Worm (Caenorhabditis elegans): ENCODE data around the gene pir-2.

The pir-2 gene

DNA sequence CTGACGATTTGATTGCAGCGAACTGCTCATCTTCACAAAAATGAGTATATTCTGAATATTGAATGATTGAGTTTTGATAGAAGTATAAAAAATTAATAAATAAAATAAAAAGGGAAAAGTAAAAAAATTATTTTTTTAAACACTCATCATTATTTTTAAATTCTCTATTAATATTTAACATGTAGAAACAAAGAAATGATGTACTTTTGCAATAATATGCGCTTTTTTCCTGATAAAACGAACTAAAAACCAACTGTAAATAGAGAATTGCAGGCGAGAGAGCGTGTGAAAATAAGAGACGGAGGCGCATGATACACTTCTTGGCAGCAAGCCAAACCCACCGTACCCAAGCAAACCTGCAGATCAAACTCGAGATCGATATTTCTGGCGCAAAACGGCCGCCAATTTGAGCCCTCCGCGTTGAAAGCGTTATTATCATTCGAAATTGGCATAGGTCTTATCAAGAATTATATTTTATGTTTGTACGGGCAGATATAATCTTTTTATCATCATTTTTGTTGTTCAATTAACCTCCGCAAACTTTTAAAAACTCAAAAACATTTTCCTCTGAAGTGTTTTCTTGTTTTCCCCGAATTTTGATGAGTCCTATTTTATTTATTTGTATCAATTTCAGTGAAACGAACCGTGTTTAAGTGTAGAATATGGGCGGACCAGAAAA lies 12.7 kb upstream of the pir-2 start, which contains the start of the genes rheb-1 and spk-1 (continued):
- peak; percentile 37 for TF ChIP-seq C04F5.9 (tag; optimal IDR thresholded peaks at IDR 0.05)
- peak; percentile 69; the same call in 1 of the 2 replicates for TF ChIP-seq ceh-88 (GFP tag; IDR thresholded peaks at IDR 0.05)
- TF ChIP-seq nhr-76 (tag; optimal IDR thresholded peaks at IDR 0.05) = no peak
- TF ChIP-seq nhr-20 (tag; optimal IDR thresholded peaks at IDR 0.05) = peak; percentile 93
- no peak for TF ChIP-seq sptf-1 (tag; optimal IDR thresholded peaks at IDR 0.05)
- TF ChIP-seq pag-3 (tag; optimal IDR thresholded peaks at IDR 0.05; ENCODE audit: borderline replicate concordance, insufficient read depth) = no peak
- TF ChIP-seq mdl-1 (tag; optimal IDR thresholded peaks at IDR 0.05) = peak in 1 of 2 experiments; percentile 68

DNA sequence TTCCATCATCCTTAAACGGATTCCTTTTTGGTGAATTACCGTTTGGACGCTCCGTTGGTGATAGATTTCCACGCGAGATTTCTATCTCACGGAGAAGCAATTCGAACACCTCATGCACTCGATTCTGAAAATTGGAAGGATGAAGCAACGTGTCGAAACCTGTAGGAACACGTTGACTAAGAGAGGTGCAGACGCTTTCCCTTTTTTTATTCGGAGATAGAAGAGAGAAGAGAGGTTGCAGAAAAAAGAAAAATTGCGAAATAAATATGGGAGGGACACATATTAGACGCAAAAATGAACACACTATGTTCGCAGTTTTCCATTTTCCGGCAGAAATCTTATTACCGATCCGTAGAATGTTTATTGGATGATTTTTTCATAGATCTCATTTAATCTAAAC lies 11.3 kb upstream of the pir-2 start:
- TF ChIP-seq nhr-71 (tag; optimal IDR thresholded peaks at IDR 0.05) (no peak), blmp-1 (tag; optimal IDR thresholded peaks at IDR 0.05) (peak; percentile 68)

DNA sequence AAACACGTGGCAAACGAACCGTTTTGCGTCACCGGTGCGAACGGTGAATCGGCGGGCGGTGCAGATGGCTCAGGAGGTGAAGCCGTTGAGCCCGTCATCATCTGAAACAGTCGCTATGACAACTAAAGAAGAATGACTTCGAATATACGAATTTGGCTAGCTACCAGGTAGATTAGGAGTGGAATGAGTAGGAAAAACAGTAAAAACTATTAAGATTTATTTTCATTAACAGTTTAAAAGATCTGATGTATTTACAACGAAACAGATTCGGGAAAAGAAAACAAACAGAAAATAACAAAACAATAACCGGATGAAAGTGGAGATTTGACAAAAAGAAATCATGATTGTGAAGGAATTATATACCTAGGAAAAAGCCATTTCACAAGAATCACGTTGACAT lies 10.5 kb upstream of the pir-2 start, which contains the start of gene F54C8.7:
Gene F54C8.7 (minus strand): TSS at position 101 of the 400 bp plus-strand sequence.
- TF ChIP-seq lin-14 (GFP tag; optimal IDR thresholded peaks at IDR 0.05) (no peak), zip-4 (GFP tag; optimal IDR thresholded peaks at IDR 0.05) (no peak), sptf-1 (tag; optimal IDR thresholded peaks at IDR 0.05) (no peak), tlp-1 (tag; optimal IDR thresholded peaks at IDR 0.05) (no peak), mab-9 (GFP tag; IDR thresholded peaks at IDR 0.05) (no peak), nhr-28 (tag; optimal IDR thresholded peaks at IDR 0.05) (no peak), vab-15 (tag; optimal IDR thresholded peaks at IDR 0.05) (no peak), nhr-47 (tag; optimal IDR thresholded peaks at IDR 0.05) (no peak), lin-39 (tag; optimal IDR thresholded peaks at IDR 0.05) (no peak), ztf-4 (tag; optimal IDR thresholded peaks at IDR 0.05) (no peak), nhr-71 (tag; optimal IDR thresholded peaks at IDR 0.05) (no peak), nhr-11 (tag; optimal IDR thresholded peaks at IDR 0.05) (no peak), hlh-4 (tag; optimal IDR thresholded peaks at IDR 0.05) (no peak), skn-1 (tag; optimal IDR thresholded peaks at IDR 0.05) (no peak), swsn-7 (tag; optimal IDR thresholded peaks at IDR 0.05) (no peak), nhr-12 (tag; optimal IDR thresholded peaks at IDR 0.05) (no peak), F16B12.6 (tag; optimal IDR thresholded peaks at IDR 0.05) (no peak)

DNA sequence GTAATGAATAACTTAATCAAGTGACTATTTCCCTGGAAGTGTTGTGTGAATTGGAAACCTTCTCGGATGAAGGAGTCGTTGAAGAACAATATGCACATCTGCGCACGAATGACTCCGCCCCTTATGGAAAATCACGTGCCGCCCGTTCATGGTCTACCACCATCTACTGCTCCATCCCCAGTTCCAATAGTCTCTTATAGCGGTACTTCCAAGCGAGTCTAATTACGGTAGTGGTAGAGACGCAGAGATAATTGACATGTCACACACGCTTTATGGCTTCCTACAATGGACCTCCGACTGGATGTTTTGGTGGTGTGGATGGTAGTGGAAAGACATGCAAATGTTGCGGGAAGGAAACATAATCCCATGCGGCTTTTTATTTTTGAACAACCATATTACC lies 7.5 kb upstream of the pir-2 start:
- TF ChIP-seq rnt-1 (tag; optimal IDR thresholded peaks at IDR 0.05) = no peak
- TF ChIP-seq fkh-4 (tag; optimal IDR thresholded peaks at IDR 0.05; ENCODE audit: borderline replicate concordance) = no peak
- TF ChIP-seq aha-1 (tag; optimal IDR thresholded peaks at IDR 0.05) = no peak
- peak; percentile 34 to 41 for TF ChIP-seq lsy-2 (tag; optimal IDR thresholded peaks at IDR 0.05)
- TF ChIP-seq nhr-71 (tag; optimal IDR thresholded peaks at IDR 0.05) = no peak
- TF ChIP-seq ztf-11 (tag; optimal IDR thresholded peaks at IDR 0.05) = peak in 1 of 2 experiments; percentile 41
- TF ChIP-seq efl-1 (optimal IDR thresholded peaks at IDR 0.05) = no peak
- peak in 1 of 2 experiments; percentile 15 for TF ChIP-seq efl-1 (GFP tag; optimal IDR thresholded peaks at IDR 0.05 in 1 of 2)
- TF ChIP-seq skn-1 (tag; optimal IDR thresholded peaks at IDR 0.05) = no peak
- peak; percentile 27 for TF ChIP-seq lin-14 (GFP tag; optimal IDR thresholded peaks at IDR 0.05)
- TF ChIP-seq F16B12.6 (tag; optimal IDR thresholded peaks at IDR 0.05) = no peak
- TF ChIP-seq nhr-85 (tag) = peak; percentile 4
- TF ChIP-seq irx-1 (tag; optimal IDR thresholded peaks at IDR 0.05) = no peak
- no peak for TF ChIP-seq nhr-237 (tag; optimal IDR thresholded peaks at IDR 0.05)
- TF ChIP-seq elt-2 (tag; optimal IDR thresholded peaks at IDR 0.05) = no peak
- TF ChIP-seq blmp-1 (tag; optimal IDR thresholded peaks at IDR 0.05) = peak; percentile 32
- TF ChIP-seq hpl-2 (GFP tag; optimal IDR thresholded peaks at IDR 0.05) = no peak
- TF ChIP-seq unc-86 (tag; optimal IDR thresholded peaks at IDR 0.05) = peak; percentile 36

All from whole organism, L1 larva.